Worm (Caenorhabditis elegans): Measurements from ENCODE around the gene nep-8.

nep-8 gene

DNA sequence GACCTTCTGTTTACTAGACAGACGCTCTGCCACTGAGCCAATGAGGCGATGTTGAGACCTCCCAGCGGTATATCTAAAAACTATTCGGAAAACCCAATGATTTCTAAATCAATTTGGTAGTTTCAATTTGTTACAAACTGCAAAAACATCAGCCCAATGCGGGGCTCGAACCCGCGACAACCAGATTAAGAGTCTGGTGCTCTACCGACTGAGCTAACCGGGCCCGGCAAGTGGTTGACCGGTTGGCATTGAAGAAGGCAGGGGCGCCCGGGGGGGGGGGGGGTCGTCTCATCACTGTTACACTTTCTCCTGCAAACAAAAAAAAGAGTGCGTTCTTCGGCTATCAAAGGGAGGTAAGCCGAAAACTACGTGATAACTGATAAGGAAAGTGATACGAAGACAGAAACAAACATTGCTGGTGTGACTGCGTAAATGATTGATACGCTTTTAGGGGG is 35.6 kb downstream of the nep-8 start (continued):
- TF ChIP-seq ceh-34 (tag; optimal IDR thresholded peaks at IDR 0.05) (no peak), tbx-2 (tag; optimal IDR thresholded peaks at IDR 0.05) (peak; percentile 8), unc-55 (GFP tag; optimal IDR thresholded peaks at IDR 0.05) (no peak), ceh-24 (tag; optimal IDR thresholded peaks at IDR 0.05) (no peak), mec-3 (tag; optimal IDR thresholded peaks at IDR 0.05; ENCODE audit: borderline replicate concordance) (no peak), hlh-6 (tag; optimal IDR thresholded peaks at IDR 0.05) (peak; percentile 63), ceh-45 (GFP tag; IDR thresholded peaks at IDR 0.05) (0 out of 2 replicates have a peak, but pooled peaks have one; percentile 51), ceh-6 (GFP tag; optimal IDR thresholded peaks at IDR 0.05) (peak; percentile 64), hlh-15 (tag; optimal IDR thresholded peaks at IDR 0.05) (peak; percentile 20), eyg-1 (tag; optimal IDR thresholded peaks at IDR 0.05) (no peak), sox-2 (GFP tag; IDR thresholded peaks at IDR 0.05) (no peak), dve-1 (tag; optimal IDR thresholded peaks at IDR 0.05) (peak; percentile 30), gmeb-2 (tag; optimal IDR thresholded peaks at IDR 0.05) (peak; percentile 59), ceh-19 (GFP tag; optimal IDR thresholded peaks at IDR 0.05) (peak; percentile 16), pag-3 (tag; optimal IDR thresholded peaks at IDR 0.05; ENCODE audit: borderline replicate concordance) (no peak), ttx-3 (tag; optimal IDR thresholded peaks at IDR 0.05) (no peak), rnt-1 (tag; optimal IDR thresholded peaks at IDR 0.05) (no peak), ceh-9 (tag; optimal IDR thresholded peaks at IDR 0.05) (peak; percentile 7), pros-1 (tag; optimal IDR thresholded peaks at IDR 0.05) (no peak), C08G9.2 (tag; optimal IDR thresholded peaks at IDR 0.05) (peak; percentile 12), fax-1 (tag; optimal IDR thresholded peaks at IDR 0.05) (peak; percentile 24), ztf-16 (tag; optimal IDR thresholded peaks at IDR 0.05) (no peak), K09A11.1 (tag; optimal IDR thresholded peaks at IDR 0.05; ENCODE audit: insufficient read depth) (no peak), syd-9 (tag; optimal IDR thresholded peaks at IDR 0.05) (no peak), K02D7.2 (tag; optimal IDR thresholded peaks at IDR 0.05) (no peak), ceh-30 (tag; optimal IDR thresholded peaks at IDR 0.05) (no peak), pqm-1 (tag; optimal IDR thresholded peaks at IDR 0.05) (no peak), pax-1 (tag; optimal IDR thresholded peaks at IDR 0.05) (no peak), hlh-8 (tag; optimal IDR thresholded peaks at IDR 0.05) (no peak), tbx-7 (tag; optimal IDR thresholded peaks at IDR 0.05) (no peak), C38D4.7 (GFP tag; optimal IDR thresholded peaks at IDR 0.05) (peak; percentile 57), ama-1 (optimal IDR thresholded peaks at IDR 0.05) (no peak), zip-5 (tag; optimal IDR thresholded peaks at IDR 0.05) (no peak), sox-4 (tag; optimal IDR thresholded peaks at IDR 0.05) (peak; percentile 62), dmd-4 (tag; optimal IDR thresholded peaks at IDR 0.05; ENCODE audit: borderline replicate concordance) (peak; percentile 31), unc-86 (tag; optimal IDR thresholded peaks at IDR 0.05) (no peak), nhr-11 (tag; optimal IDR thresholded peaks at IDR 0.05) (no peak), elt-2 (tag; optimal IDR thresholded peaks at IDR 0.05) (peak; percentile 97), pha-4 (tag; optimal IDR thresholded peaks at IDR 0.05) (no peak), fkh-6 (tag; optimal IDR thresholded peaks at IDR 0.05) (no peak), elt-4 (tag; optimal IDR thresholded peaks at IDR 0.05) (no peak), ceh-48 (tag; optimal IDR thresholded peaks at IDR 0.05) (no peak)

DNA sequence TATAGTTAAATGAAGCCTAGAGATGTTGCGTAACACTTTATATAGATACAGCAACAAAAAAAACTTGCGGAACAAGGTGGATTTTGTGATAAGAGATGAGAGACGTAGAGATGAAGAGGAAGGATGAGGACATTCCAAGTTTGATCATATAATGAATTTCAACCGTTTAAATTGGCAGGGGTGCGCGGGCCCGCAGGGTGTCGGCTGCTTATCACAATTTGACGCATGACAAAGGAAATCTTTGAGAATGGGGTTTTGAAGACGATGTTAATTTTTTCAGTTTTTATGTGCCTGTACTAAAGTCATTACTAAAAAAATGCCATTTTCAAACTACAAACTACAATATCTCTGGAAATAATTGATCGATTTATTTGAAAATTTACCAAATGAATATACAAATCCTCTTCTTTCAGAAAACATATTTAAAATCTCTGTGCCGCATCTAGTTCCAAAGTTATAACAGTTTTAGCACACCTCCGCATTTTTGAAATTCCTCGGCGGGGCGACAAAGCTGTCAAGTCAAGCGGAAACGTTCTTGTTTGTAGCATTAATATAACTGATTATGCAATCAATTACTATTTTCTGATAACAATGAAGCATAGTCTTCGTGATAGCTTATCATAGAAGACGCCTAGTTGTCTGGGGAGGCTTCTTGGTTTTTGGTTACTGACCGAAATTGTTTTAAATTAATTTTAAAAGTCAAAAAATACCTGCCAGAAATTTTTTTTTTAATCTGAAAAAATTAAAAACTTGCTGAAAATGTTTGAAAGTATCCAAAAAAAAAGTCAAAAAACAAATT is 36.4 kb downstream of the nep-8 start:
- TF ChIP-seq elt-2 (tag; optimal IDR thresholded peaks at IDR 0.05), result peak; percentile 39
- no peak for TF ChIP-seq pat-9 (tag; optimal IDR thresholded peaks at IDR 0.05)

Data from whole organism, late embryonic.